Fruit fly (Drosophila melanogaster) whole organism, pupa: Measurements from ENCODE around the gene CG5880.

Source experiments
- CG10348 ChIP-seq: fragments of 200-800 bp; sonication (Bioruptor generic); IDR thresholded peaks from 2 replicates; pipeline ENCODE4 v1.3.6; 2022; ENCODE audit warnings: missing biosample characterization, missing genetic modification characterization
- CG12605 ChIP-seq: fragments of 200-800 bp; sonication (Bioruptor generic); IDR thresholded peaks from 2 replicates; pipeline ENCODE4 v1.3.6; 2022; ENCODE audit warnings: missing biosample characterization, missing genetic modification characterization
- CG13204 ChIP-seq: fragments of 200-800 bp; sonication (Bioruptor generic); optimal IDR thresholded peaks from 2 replicates; lab custom pipeline; 2018; ENCODE audit warnings: missing biosample characterization, mild to moderate bottlenecking, missing genetic modification characterization, moderate library complexity
- CG14655 ChIP-seq: fragments of 200-800 bp; sonication (Bioruptor generic); optimal IDR thresholded peaks from 3 replicates; lab custom pipeline; 2017; ENCODE audit warnings: mild to moderate bottlenecking, missing biosample characterization, missing genetic modification reagents, missing genetic modification characterization
- CG15710 ChIP-seq: fragments of 200-800 bp; sonication (Bioruptor generic); optimal IDR thresholded peaks from 2 replicates; lab custom pipeline; 2018; ENCODE audit warnings: missing biosample characterization, mild to moderate bottlenecking, missing genetic modification characterization, moderate library complexity
- CG17806 ChIP-seq: fragments of 200-800 bp; sonication (Bioruptor generic); optimal IDR thresholded peaks from 2 replicates; lab custom pipeline; 2018; ENCODE audit warnings: missing biosample characterization, mild to moderate bottlenecking, missing genetic modification characterization, moderate library complexity
- CG32121 ChIP-seq: fragments of 200-800 bp; sonication (Bioruptor generic); IDR thresholded peaks from 2 replicates; pipeline ENCODE4 v1.3.6; 2022; ENCODE audit warnings: missing biosample characterization, missing genetic modification characterization
- CG34367 ChIP-seq: fragments of 200-800 bp; sonication (Bioruptor generic); optimal IDR thresholded peaks from 2 replicates; lab custom pipeline; 2018; ENCODE audit warnings: missing biosample characterization, mild to moderate bottlenecking, missing genetic modification characterization
- CG4496 ChIP-seq: fragments of 200-800 bp; sonication (Bioruptor generic); IDR thresholded peaks from 3 replicates; pipeline ENCODE4 v1.3.6; 2022; ENCODE audit warnings: missing biosample characterization, missing genetic modification characterization
- CG8159 ChIP-seq: fragments of 200-800 bp; sonication (Bioruptor generic); optimal IDR thresholded peaks from 3 replicates; lab custom pipeline; 2018; ENCODE audit warnings: missing biosample characterization, mild to moderate bottlenecking, missing genetic modification characterization, moderate library complexity
- CG8301 ChIP-seq: fragments of 200-800 bp; sonication (Bioruptor generic); optimal IDR thresholded peaks from 2 replicates; lab custom pipeline; 2018; ENCODE audit warnings: missing biosample characterization, mild to moderate bottlenecking, missing genetic modification characterization
- CG9948 ChIP-seq: fragments of 200-800 bp; sonication (Bioruptor generic); optimal IDR thresholded peaks from 2 replicates; lab custom pipeline; 2018; ENCODE audit warnings: missing biosample characterization, mild to moderate bottlenecking, missing genetic modification characterization, moderate library complexity
- D1 ChIP-seq: fragments of 200-800 bp; sonication (Bioruptor generic); optimal IDR thresholded peaks from 2 replicates; lab custom pipeline; 2018; ENCODE audit warnings: missing biosample characterization, mild to moderate bottlenecking, missing genetic modification characterization, moderate library complexity
- EcR ChIP-seq: fragments of 200-800 bp; sonication (Bioruptor generic); optimal IDR thresholded peaks from 3 replicates; lab custom pipeline; 2019; ENCODE audit warnings: missing biosample characterization, missing genetic modification characterization, mild to moderate bottlenecking, moderate library complexity, missing genetic modification reagents
- Ets98B ChIP-seq: fragments of 200-800 bp; sonication (Bioruptor generic); IDR thresholded peaks from 2 replicates; pipeline ENCODE4 v1.3.6; 2022; ENCODE audit warnings: missing biosample characterization, missing genetic modification characterization
- Pif1A ChIP-seq: fragments of 200-800 bp; sonication (Bioruptor generic); optimal IDR thresholded peaks from 3 replicates; lab custom pipeline; 2016; ENCODE audit warnings: missing biosample characterization, missing genetic modification characterization
- Pif1B ChIP-seq: fragments of 200-800 bp; sonication (Bioruptor generic); optimal IDR thresholded peaks from 3 replicates; lab custom pipeline; 2016; ENCODE audit warnings: missing biosample characterization, missing genetic modification characterization
- Snoo ChIP-seq: fragments of 200-800 bp; sonication (Bioruptor generic); optimal IDR thresholded peaks from 3 replicates; lab custom pipeline; 2017; ENCODE audit warnings: missing biosample characterization, mild to moderate bottlenecking, missing genetic modification characterization, inconsistent platforms
- fd96Ca ChIP-seq: fragments of 200-800 bp; sonication (Bioruptor generic); IDR thresholded peaks from 3 replicates; pipeline ENCODE4 v1.3.6; 2022; ENCODE audit warnings: missing biosample characterization, missing genetic modification characterization
- gl ChIP-seq: fragments of 200-800 bp; sonication (Bioruptor generic); optimal IDR thresholded peaks from 2 replicates; lab custom pipeline; 2018; ENCODE audit warnings: missing biosample characterization, mild to moderate bottlenecking, missing genetic modification characterization
- rn ChIP-seq: fragments of 200-800 bp; sonication (Bioruptor generic); IDR thresholded peaks from 2 replicates; pipeline ENCODE4 v1.3.6; 2022; ENCODE audit warnings: missing biosample characterization, missing genetic modification characterization

The CG5880 gene

DNA sequence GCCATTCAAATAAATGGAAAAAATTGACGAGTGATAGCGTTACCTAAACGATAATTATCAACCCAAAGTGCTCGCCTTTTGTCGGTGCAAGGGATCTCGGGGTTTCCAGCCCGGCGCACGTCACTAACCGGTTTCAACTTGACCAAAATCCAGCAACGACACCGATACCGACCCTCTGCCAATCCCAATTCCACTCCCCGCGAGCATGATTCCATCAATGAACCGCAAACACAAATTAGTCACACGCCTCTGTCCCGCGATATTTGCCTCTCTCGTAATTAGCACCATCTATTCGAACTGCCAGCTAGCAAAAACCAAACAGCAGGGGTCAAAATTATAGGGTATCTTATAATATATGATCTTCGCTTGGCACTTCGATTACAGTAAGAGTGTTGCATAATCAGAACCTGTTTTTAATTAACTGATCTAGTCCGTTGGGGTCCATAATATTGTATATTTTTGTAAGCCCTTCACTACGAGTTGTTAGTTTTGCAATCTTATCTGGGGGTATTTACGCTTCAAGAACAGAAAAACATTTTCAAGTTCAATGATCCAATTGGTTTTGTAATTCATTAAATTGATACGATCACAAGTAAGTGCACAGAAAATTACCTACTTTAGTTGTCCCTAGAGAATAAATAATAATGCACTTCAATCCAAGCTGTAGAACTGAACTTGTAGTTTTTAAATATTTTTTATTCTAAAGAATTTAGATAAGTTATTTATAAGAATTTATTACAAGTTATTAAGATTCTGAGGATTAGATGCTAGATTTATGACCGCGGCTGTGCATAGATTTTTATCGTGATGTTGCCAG is 36.7 kb downstream of the CG5880 start:
- TF ChIP-seq CG13204 (peak; percentile 17), CG8159 (tag; lab: Kevin White, UChicago) (peak; percentile 57), gl (tag; lab: Kevin White, UChicago) (no peak), fd96Ca (no peak), CG34367 (peak; percentile 4), Snoo (tag; lab: Kevin White, UChicago) (peak; percentile 2), CG8301 (peak; percentile 13), EcR (GFP tag; lab: Kevin White, UChicago) (no peak), D1 (tag; lab: Kevin White, UChicago) (no peak), Pif1B (GFP tag; lab: Kevin White, UChicago) (no peak), rn (no peak), CG17806 (tag; lab: Kevin White, UChicago) (peak; percentile 31), Pif1A (no peak), CG12605 (no peak), CG4496 (GFP tag; lab: Robert Waterston, UW) (no peak), CG14655 (peak; percentile 63), CG15710 (tag; lab: Kevin White, UChicago) (peak; percentile 41), CG10348 (GFP tag; lab: Robert Waterston, UW) (no peak), CG32121 (no peak), Ets98B (no peak), CG9948 (tag; lab: Kevin White, UChicago) (peak; percentile 37)

DNA sequence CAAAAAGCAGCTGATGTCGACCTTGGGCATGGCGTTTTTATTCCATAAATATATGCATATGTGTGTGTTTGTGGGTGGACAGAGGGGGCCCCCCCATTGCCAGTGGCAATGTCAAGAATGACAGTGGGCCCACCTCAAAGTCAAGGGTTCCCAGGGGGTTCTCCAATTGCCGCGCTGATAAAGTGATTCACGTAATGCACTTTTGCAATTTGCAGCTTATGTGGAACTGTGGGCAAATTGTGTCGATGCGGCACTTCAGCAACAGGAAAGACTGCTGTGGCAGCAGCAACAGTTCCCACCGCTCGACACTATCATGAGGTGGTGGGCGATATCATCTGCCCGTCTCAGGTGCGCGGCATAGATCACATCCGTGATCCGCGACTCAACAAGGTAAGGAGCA is 37.5 kb downstream of the CG5880 start:
- TF ChIP-seq Pif1A, result no peak
- no peak for TF ChIP-seq Ets98B
- TF ChIP-seq CG4496 (GFP tag; lab: Robert Waterston, UW), result no peak
- TF ChIP-seq CG14655, result no peak
- no peak for TF ChIP-seq EcR (GFP tag; lab: Kevin White, UChicago)
- no peak for TF ChIP-seq D1 (tag; lab: Kevin White, UChicago)
- no peak for TF ChIP-seq CG8301
- no peak for TF ChIP-seq Pif1B (GFP tag; lab: Kevin White, UChicago)
- no peak for TF ChIP-seq CG13204
- TF ChIP-seq Snoo (tag; lab: Kevin White, UChicago), result no peak
- no peak for TF ChIP-seq rn
- TF ChIP-seq CG12605, result no peak
- no peak for TF ChIP-seq CG17806 (tag; lab: Kevin White, UChicago)
- no peak for TF ChIP-seq CG34367
- no peak for TF ChIP-seq CG15710 (tag; lab: Kevin White, UChicago)
- TF ChIP-seq fd96Ca, result no peak
- no peak for TF ChIP-seq CG8159 (tag; lab: Kevin White, UChicago)
- TF ChIP-seq CG10348 (GFP tag; lab: Robert Waterston, UW), result no peak
- TF ChIP-seq CG9948 (tag; lab: Kevin White, UChicago), result no peak
- TF ChIP-seq gl (tag; lab: Kevin White, UChicago), result no peak

DNA sequence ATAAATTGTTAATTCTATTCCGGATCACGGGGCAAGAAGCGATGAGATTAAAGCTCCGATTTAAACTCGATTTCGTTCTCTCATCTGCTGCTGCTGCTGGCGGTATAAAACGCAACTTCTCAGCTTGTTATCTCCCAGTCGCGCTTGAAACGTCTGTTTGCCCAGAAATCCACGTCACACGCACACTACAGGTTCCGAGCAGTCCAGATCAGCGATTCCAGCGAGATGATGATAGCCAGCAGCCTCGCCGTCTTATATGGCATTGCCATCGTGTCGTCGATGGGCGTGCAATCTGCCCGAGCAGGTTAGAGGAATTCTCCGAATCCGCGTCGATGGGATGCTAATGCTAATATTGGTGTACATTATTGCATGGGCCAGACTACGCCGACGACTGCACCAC is 41.3 kb downstream of the CG5880 start, which contains the start of gene grass:
Gene grass, plus strand, starts transcription at position 135 of the 400 bp plus-strand sequence.
- TF ChIP-seq CG9948 (tag; lab: Kevin White, UChicago) (no peak), D1 (tag; lab: Kevin White, UChicago) (no peak), Pif1B (GFP tag; lab: Kevin White, UChicago) (no peak), CG4496 (GFP tag; lab: Robert Waterston, UW) (0 out of 3 replicates have a peak, but pooled peaks have one; percentile 15), CG15710 (tag; lab: Kevin White, UChicago) (no peak), gl (tag; lab: Kevin White, UChicago) (no peak), CG32121 (no peak), CG14655 (no peak), Pif1A (no peak), fd96Ca (no peak), Snoo (tag; lab: Kevin White, UChicago) (no peak), CG8301 (no peak), Ets98B (peak; percentile 32; the same call in 1 of the 2 replicates), CG10348 (GFP tag; lab: Robert Waterston, UW) (no peak)
- TF ChIP-seq, all 21 proteins: peak for 2

DNA sequence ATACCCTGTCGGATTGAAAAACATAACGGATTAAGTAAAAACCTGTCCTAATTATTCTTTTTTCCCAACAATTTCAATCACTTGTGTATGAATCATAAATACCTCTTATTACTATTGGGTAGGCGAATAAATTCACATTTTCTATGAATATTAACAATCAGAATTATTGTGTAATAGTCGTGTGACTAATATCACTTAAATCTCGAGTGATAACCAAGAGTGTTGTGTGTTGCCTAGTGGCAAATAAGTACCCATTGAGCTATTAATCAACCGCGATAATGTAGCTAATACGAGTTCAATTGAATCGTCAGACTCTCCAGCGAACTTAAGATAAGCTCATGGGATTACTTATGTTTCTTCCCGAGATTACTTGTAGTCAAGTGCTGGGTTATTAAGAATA is 43.3 kb downstream of the CG5880 start:
- TF ChIP-seq CG8159 (tag; lab: Kevin White, UChicago) (no peak), Snoo (tag; lab: Kevin White, UChicago) (no peak), CG10348 (GFP tag; lab: Robert Waterston, UW) (no peak), CG13204 (no peak), Pif1A (no peak), CG15710 (tag; lab: Kevin White, UChicago) (no peak), CG4496 (GFP tag; lab: Robert Waterston, UW) (no peak), gl (tag; lab: Kevin White, UChicago) (no peak), CG34367 (no peak), CG12605 (no peak), CG9948 (tag; lab: Kevin White, UChicago) (no peak), rn (no peak), Pif1B (GFP tag; lab: Kevin White, UChicago) (no peak), CG17806 (tag; lab: Kevin White, UChicago) (no peak), Ets98B (no peak), CG32121 (no peak), CG14655 (no peak)

DNA sequence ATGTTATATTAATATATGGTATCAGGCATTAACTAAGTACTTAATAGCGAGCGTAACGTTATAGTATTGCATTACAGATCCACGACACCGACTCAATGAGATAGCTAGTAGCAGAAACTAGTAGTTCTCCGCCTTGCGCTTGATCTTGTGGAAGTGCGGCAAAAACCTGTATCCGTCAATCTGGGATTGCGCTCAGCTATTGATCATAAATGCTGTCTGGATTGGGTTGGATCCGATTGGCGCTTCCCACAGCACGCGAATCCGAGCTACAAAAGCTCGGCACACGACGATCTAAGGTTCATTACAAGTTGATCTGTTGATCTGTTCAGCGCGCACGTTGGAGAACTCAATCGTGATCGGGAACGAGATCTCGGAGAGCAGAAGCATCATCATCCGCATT is 44.3 kb downstream of the CG5880 start, which contains the start of gene CG5909:
Gene CG5909, plus strand, starts transcription at position 301 of the 400 bp plus-strand sequence.
- no peak for TF ChIP-seq gl (tag; lab: Kevin White, UChicago)
- no peak for TF ChIP-seq CG4496 (GFP tag; lab: Robert Waterston, UW)
- TF ChIP-seq rn, result no peak

DNA sequence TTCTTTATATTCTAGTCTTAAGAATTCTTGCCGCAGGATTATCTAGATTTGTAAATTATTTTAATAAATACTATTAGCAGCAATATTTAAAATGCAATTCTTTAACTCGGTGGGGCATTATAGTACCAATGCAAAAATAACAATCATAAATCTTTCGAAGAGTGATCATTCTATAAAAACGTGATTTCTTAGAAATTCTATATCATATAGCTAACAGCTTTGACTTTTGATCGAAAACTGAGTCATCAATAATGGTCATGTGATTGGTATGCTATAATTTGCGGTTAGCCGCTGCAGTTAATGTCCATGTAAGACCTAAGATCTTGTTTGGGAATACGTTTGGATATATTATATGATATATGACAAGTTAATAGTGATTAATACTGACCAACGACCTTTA is 46.3 kb downstream of the CG5880 start, which contains the start of gene ppk31:
Gene ppk31, plus strand, starts transcription at position 301 of the 400 bp plus-strand sequence.
- no peak for TF ChIP-seq Snoo (tag; lab: Kevin White, UChicago)
- no peak for TF ChIP-seq Ets98B
- TF ChIP-seq CG15710 (tag; lab: Kevin White, UChicago), result no peak
- no peak for TF ChIP-seq CG8301
- TF ChIP-seq CG34367, result no peak
- no peak for TF ChIP-seq CG9948 (tag; lab: Kevin White, UChicago)
- no peak for TF ChIP-seq CG13204
- TF ChIP-seq CG17806 (tag; lab: Kevin White, UChicago), result no peak
- TF ChIP-seq gl (tag; lab: Kevin White, UChicago), result no peak
- no peak for TF ChIP-seq CG4496 (GFP tag; lab: Robert Waterston, UW)
- no peak for TF ChIP-seq Pif1B (GFP tag; lab: Kevin White, UChicago)
- TF ChIP-seq CG32121, result no peak
- no peak for TF ChIP-seq D1 (tag; lab: Kevin White, UChicago)
- TF ChIP-seq CG10348 (GFP tag; lab: Robert Waterston, UW), result no peak
- TF ChIP-seq CG8159 (tag; lab: Kevin White, UChicago), result no peak
- no peak for TF ChIP-seq CG12605
- no peak for TF ChIP-seq Pif1A
